Worm (Caenorhabditis elegans) whole organism, midembryonic: ENCODE measurements around the gene maph-9.

ENCODE experiments used
- T22C8.4 ChIP-seq: fragments of 200-800 bp; sonication (Bioruptor generic); IDR thresholded peaks from 2 replicates; pipeline ENCODE4 v1.3.6; 2022; ENCODE audit warnings: missing genetic modification characterization, missing compliant biosample characterization
- cog-1 ChIP-seq: sonication (generic microtip); optimal IDR thresholded peaks from 2 replicates; lab custom pipeline; 2016; ENCODE audit warnings: missing genetic modification characterization, missing compliant biosample characterization
- flt-1 ChIP-seq: fragments of 200-800 bp; sonication (Bioruptor generic); IDR thresholded peaks from 2 replicates; pipeline ENCODE4 v1.3.6; 2022; ENCODE audit warnings: missing genetic modification characterization, missing compliant biosample characterization
- klf-2 ChIP-seq: fragments of 200-800 bp; sonication (Bioruptor generic); conservative IDR thresholded peaks from 2 replicates; pipeline ENCODE4 v1.3.6; 2022; ENCODE audit warnings: missing genetic modification reagents, missing genetic modification characterization, missing compliant biosample characterization
- med-1 ChIP-seq: sonication (generic microtip); optimal IDR thresholded peaks from 2 replicates; lab custom pipeline; 2017; ENCODE audit warnings: missing genetic modification characterization, mild to moderate bottlenecking, missing compliant biosample characterization, antibody characterized with exemption, missing genetic modification reagents; ENCODE audit not compliant: insufficient read depth
- ref-1 ChIP-seq: fragments of 200-800 bp; sonication (Bioruptor generic); conservative IDR thresholded peaks from 2 replicates; pipeline ENCODE4 v1.3.6; 2022; ENCODE audit warnings: missing genetic modification reagents, missing genetic modification characterization, missing compliant biosample characterization
- tab-1 ChIP-seq: fragments of 200-800 bp; sonication (Bioruptor generic); IDR thresholded peaks from 2 replicates; pipeline ENCODE4 v1.3.6; 2022; ENCODE audit warnings: missing genetic modification characterization, missing compliant biosample characterization
- ztf-23 ChIP-seq: fragments of 200-800 bp; sonication (Bioruptor generic); IDR thresholded peaks from 2 replicates; pipeline ENCODE4 v1.3.6; 2022; ENCODE audit warnings: missing genetic modification reagents, missing genetic modification characterization, missing compliant biosample characterization
- ztf-29 ChIP-seq: fragments of 200-800 bp; sonication (Bioruptor generic); IDR thresholded peaks from 2 replicates; pipeline ENCODE4 v1.3.6; 2022; ENCODE audit warnings: missing genetic modification reagents, missing genetic modification characterization, missing compliant biosample characterization

Gene maph-9

DNA sequence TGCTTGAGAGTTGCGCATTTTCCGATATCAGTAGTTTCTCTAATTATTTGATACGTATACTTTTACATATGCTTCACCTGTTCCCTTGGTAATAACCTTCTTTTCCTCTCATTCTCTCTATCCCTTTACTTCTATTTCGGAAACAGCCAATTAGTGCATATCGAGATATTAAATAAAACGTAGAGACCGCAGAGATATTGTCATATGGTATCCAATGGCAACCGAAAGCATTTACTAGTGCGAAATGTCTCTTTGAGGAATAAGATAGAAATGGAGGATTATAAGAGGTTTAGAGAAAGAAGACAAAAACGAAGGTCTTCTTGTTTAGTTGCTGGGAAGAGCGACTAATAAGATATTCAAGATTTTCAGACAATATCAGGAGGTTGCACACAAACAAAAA is at the start of gene maph-9:
TSS of gene maph-9 (plus strand) at position 273 of the 400 bp plus-strand sequence.
- TF ChIP-seq klf-2 (no peak), T22C8.4 (GFP tag; lab: Robert Waterston, UW) (no peak), ztf-23 (no peak), ref-1 (GFP tag; lab: Robert Waterston, UW) (no peak), ztf-29 (GFP tag; lab: Robert Waterston, UW) (no peak), tab-1 (no peak), med-1 (GFP tag; lab: Kevin White, UChicago) (no peak), flt-1 (GFP tag; lab: Robert Waterston, UW) (no peak), cog-1 (tag; lab: Kevin White, UChicago) (no peak)

DNA sequence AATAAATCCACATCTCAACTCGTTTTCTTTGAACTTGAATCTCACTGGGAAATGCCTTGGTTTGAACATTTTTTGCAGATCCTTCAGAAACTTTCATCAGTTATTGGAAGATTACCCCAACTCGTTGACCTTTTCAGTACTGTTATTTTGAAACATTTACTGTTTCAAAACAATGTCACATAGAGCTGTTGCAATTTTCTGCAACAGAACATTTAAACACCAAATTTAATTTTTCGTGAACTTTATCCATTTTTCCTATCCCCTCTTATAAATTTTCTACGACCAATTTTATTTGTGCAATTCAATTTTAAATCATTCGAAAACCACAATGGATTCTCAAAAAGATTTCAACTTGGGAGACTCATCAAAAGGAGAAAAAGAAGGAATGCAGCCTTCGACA is 48.5 kb upstream of the maph-9 start, which contains the start of gene ZC477.2:
TSS of gene ZC477.2 (plus strand) at position 301 of the 400 bp plus-strand sequence.
- TF ChIP-seq T22C8.4 (GFP tag; lab: Robert Waterston, UW) (no peak), cog-1 (tag; lab: Kevin White, UChicago) (no peak), med-1 (GFP tag; lab: Kevin White, UChicago) (no peak), klf-2 (no peak), ztf-29 (GFP tag; lab: Robert Waterston, UW) (no peak)

DNA sequence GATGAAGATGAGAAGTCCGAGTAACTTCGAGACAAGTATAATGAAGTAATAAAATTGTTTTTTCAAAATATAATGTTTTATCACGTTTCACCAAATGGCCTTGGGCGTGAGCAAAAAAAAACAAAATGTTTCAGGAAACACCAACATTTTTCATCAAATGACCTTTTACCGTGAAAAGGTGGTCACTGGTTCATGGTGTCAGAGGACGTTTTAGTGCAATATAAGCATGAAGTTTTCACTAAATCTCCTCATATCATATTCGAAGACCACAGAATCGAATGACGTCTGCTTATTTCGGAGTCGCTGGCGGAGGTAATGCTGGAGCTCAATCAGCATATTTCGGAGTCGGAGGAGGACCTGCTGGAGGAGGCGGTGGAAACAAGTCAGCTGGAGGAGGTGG is 45.1 kb upstream of the maph-9 start, which contains the start of the genes ZC477.7 and ssq-3:
TSS of gene ZC477.7 (minus strand) at position 101 of the 400 bp plus-strand sequence.
TSS of gene ssq-3 (plus strand) at position 251 of the 400 bp plus-strand sequence.
- TF ChIP-seq cog-1 (tag; lab: Kevin White, UChicago) (no peak), ztf-29 (GFP tag; lab: Robert Waterston, UW) (no peak), T22C8.4 (GFP tag; lab: Robert Waterston, UW) (no peak), tab-1 (no peak), klf-2 (no peak), ref-1 (GFP tag; lab: Robert Waterston, UW) (no peak), med-1 (GFP tag; lab: Kevin White, UChicago) (no peak), flt-1 (GFP tag; lab: Robert Waterston, UW) (no peak), ztf-23 (no peak)

- no peak for TF ChIP-seq flt-1 (GFP tag; lab: Robert Waterston, UW)
- no peak for TF ChIP-seq ztf-29 (GFP tag; lab: Robert Waterston, UW)
- no peak for TF ChIP-seq klf-2
- no peak for TF ChIP-seq ref-1 (GFP tag; lab: Robert Waterston, UW)
- no peak for TF ChIP-seq med-1 (GFP tag; lab: Kevin White, UChicago)
- no peak for TF ChIP-seq tab-1
- TF ChIP-seq cog-1 (tag; lab: Kevin White, UChicago): no peak
- TF ChIP-seq ztf-23: no peak
- no peak for TF ChIP-seq T22C8.4 (GFP tag; lab: Robert Waterston, UW)
Measured at ce11 chrIV:7114599-7114998, 41.8 kb upstream of the maph-9 start, which contains the start of gene nas-8. Gene nas-8, plus strand, starts transcription at chrIV:7114899.

DNA sequence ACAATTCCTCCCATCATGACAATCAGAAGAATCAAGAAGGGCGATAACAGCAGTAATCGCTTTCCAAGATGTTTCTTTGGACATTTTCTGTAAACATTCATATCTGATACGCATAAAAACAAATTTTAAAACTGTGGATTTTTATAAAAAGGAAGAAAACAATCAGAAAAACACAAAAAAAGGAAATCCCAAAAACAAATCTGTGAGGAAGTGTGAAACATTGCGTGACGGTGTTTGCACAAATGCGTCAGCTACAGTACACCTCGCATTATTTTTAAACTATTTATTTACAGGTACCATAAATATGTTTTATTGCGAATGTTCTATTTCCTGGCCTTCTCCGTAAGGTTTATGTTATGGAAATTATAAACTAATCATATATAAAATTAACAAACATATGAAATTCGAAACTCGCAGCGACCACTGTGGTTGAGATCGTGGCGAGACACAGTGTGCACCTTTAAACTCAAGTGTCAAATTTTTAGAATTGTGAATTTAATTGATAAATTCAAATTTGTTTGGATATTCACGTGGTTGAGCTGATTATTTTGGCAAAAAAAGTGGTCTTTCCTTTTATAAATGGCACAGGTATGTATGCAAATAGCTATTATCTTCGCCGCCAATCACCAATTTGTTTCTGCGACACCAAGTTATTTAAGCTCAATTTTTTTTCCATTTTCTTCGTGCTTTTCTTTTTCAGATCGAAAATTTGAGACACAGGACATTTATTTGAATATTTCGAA is 34.9 kb upstream of the maph-9 start, which contains the start of the genes C34D4.10 and str-48:
TSS of gene C34D4.10 (minus strand) at position 101 of the 743 bp plus-strand sequence.
TSS of gene str-48 (plus strand) at position 693 of the 743 bp plus-strand sequence.
- TF ChIP-seq klf-2: no peak
- no peak for TF ChIP-seq cog-1 (tag; lab: Kevin White, UChicago)
- TF ChIP-seq ref-1 (GFP tag; lab: Robert Waterston, UW): no peak
- TF ChIP-seq ztf-23: no peak
- no peak for TF ChIP-seq tab-1
- no peak for TF ChIP-seq T22C8.4 (GFP tag; lab: Robert Waterston, UW)
- no peak for TF ChIP-seq med-1 (GFP tag; lab: Kevin White, UChicago)
- no peak for TF ChIP-seq ztf-29 (GFP tag; lab: Robert Waterston, UW)
- TF ChIP-seq flt-1 (GFP tag; lab: Robert Waterston, UW): no peak

DNA sequence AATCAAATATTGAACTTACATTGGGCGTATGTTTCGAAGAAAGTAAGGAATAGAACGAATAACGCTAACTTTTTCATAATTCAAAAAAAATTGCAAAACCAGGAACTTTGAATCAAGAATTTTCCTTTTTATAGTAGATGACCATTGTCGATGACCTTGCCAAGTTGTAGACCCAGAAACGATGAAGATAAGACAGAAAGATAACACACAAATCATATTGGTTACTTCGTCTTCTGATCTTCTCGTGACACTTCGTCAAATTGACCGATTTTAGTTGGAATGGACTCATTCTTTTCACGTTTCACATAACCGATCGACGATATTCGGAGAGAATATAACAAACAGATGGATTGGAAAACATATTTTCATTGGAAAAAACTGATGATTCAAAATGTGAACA is 24.6 kb upstream of the maph-9 start, which contains the start of gene grsp-3:
TSS of gene grsp-3 (minus strand) at position 149 of the 400 bp plus-strand sequence.
- TF ChIP-seq cog-1 (tag; lab: Kevin White, UChicago) (no peak), ref-1 (GFP tag; lab: Robert Waterston, UW) (no peak), flt-1 (GFP tag; lab: Robert Waterston, UW) (no peak), klf-2 (no peak), ztf-29 (GFP tag; lab: Robert Waterston, UW) (no peak), T22C8.4 (GFP tag; lab: Robert Waterston, UW) (no peak), ztf-23 (no peak), med-1 (GFP tag; lab: Kevin White, UChicago) (no peak), tab-1 (no peak)

DNA sequence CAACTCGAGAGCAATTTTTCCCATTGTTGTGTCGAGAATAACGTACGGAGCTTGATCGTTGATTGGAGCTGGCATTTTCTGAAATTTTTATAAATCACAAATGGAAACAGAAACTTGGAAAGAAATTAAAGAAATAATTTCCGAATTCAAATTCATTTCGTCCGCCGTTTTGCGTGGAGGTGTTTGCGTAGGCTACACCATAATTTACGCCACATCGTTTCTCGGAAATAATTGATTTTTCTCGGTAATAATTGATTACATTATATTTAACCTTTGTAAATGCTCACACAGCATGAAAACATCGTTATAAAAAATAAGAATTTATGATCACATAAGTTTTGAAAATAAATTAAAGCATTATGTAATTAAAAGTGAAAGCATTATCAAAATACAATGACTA is 23.3 kb upstream of the maph-9 start, which contains the start of gene cyn-12:
TSS of gene cyn-12 (minus strand) at position 78 of the 400 bp plus-strand sequence.
- TF ChIP-seq T22C8.4 (GFP tag; lab: Robert Waterston, UW) (peak; percentile 42; the same call in 1 of the 2 replicates), ref-1 (GFP tag; lab: Robert Waterston, UW) (no peak)

DNA sequence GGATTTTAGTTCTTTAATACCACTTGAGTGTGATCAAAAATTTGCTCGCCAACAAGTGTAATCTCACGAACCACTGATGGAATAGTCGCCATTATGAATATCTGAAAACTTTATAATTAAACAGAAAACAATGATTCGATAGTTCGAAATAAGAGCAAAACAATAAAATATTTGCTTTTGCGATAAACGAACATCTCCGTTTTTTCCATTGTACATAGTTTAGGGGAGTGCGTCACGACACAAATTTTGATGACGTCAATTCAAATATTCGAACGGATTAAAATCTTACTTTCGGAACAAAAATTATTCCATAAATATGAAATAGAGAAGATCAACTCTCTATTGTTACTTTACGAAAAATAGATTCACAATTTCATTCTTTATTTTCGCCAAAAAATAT is 22.4 kb upstream of the maph-9 start, which contains the start of gene mutd-1:
TSS of gene mutd-1 (minus strand) at position 101 of the 400 bp plus-strand sequence.
- no peak for TF ChIP-seq ztf-23
- no peak for TF ChIP-seq tab-1
- TF ChIP-seq ztf-29 (GFP tag; lab: Robert Waterston, UW): no peak
- no peak for TF ChIP-seq cog-1 (tag; lab: Kevin White, UChicago)
- no peak for TF ChIP-seq med-1 (GFP tag; lab: Kevin White, UChicago)
- TF ChIP-seq klf-2: no peak
- no peak for TF ChIP-seq flt-1 (GFP tag; lab: Robert Waterston, UW)
- no peak for TF ChIP-seq ref-1 (GFP tag; lab: Robert Waterston, UW)
- no peak for TF ChIP-seq T22C8.4 (GFP tag; lab: Robert Waterston, UW)

- TF ChIP-seq ref-1 (GFP tag; lab: Robert Waterston, UW) (no peak), tab-1 (no peak), med-1 (GFP tag; lab: Kevin White, UChicago) (no peak), klf-2 (no peak), ztf-23 (no peak), T22C8.4 (GFP tag; lab: Robert Waterston, UW) (no peak), ztf-29 (GFP tag; lab: Robert Waterston, UW) (no peak), cog-1 (tag; lab: Kevin White, UChicago) (no peak), flt-1 (GFP tag; lab: Robert Waterston, UW) (no peak)
Measured at ce11 chrIV:7139143-7139542, 17.3 kb upstream of the maph-9 start.
